Worm (Caenorhabditis elegans): ENCODE data around the gene srw-77.

The srw-77 gene

ce11 chrV:16617462-16617861 is 26.0 kb downstream of the srw-77 start, which contains the start of gene Y70C5A.4:
TSS of gene Y70C5A.4 (plus strand) at chrV:16617762.
- no peak for TF ChIP-seq nhr-21 (tag; optimal IDR thresholded peaks at IDR 0.05)
- TF ChIP-seq aly-2 (tag; optimal IDR thresholded peaks at IDR 0.05), result no peak
- no peak for TF ChIP-seq fos-1 (tag; optimal IDR thresholded peaks at IDR 0.05)
- no peak for TF ChIP-seq unc-39 (tag; optimal IDR thresholded peaks at IDR 0.05)
- no peak for TF ChIP-seq ceh-16 (tag; optimal IDR thresholded peaks at IDR 0.05)
- no peak for TF ChIP-seq nhr-11 (tag; optimal IDR thresholded peaks at IDR 0.05)

ce11 chrV:16610791-16611385 is 32.6 kb downstream of the srw-77 start, which contains the start of gene srw-54:
TSS of gene srw-54 (plus strand) at chrV:16611335.
- TF ChIP-seq fos-1 (tag; optimal IDR thresholded peaks at IDR 0.05) (peak; percentile 49), ceh-16 (tag; optimal IDR thresholded peaks at IDR 0.05) (no peak), nhr-23 (tag; optimal IDR thresholded peaks at IDR 0.05) (no peak), R02D3.7 (tag; optimal IDR thresholded peaks at IDR 0.05) (no peak), ztf-4 (tag; optimal IDR thresholded peaks at IDR 0.05) (no peak)

- no peak for TF ChIP-seq unc-39 (tag; optimal IDR thresholded peaks at IDR 0.05)
- peak; percentile 13 for TF ChIP-seq crh-2 (tag; optimal IDR thresholded peaks at IDR 0.05)
- no peak for TF ChIP-seq ceh-82 (tag; optimal IDR thresholded peaks at IDR 0.05)
- TF ChIP-seq fos-1 (tag; optimal IDR thresholded peaks at IDR 0.05), result peak; percentile 84
- TF ChIP-seq nhr-21 (tag; optimal IDR thresholded peaks at IDR 0.05), result no peak
- TF ChIP-seq zag-1 (tag; optimal IDR thresholded peaks at IDR 0.05), result no peak
- peak; percentile 10 for TF ChIP-seq sma-9 (GFP tag; optimal IDR thresholded peaks at IDR 0.05)
- no peak for TF ChIP-seq sma-9 (tag; optimal IDR thresholded peaks at IDR 0.05)
- no peak for TF ChIP-seq gmeb-1 (tag; optimal IDR thresholded peaks at IDR 0.05)
- TF ChIP-seq snpc-4 (tag; optimal IDR thresholded peaks at IDR 0.05), result no peak
These were observed 33.4 kb downstream of the srw-77 start for ce11 chrV:16610094-16610493.

ce11 chrV:16608478-16608877 is 35.0 kb downstream of the srw-77 start:
- TF ChIP-seq F13H6.1 (tag; optimal IDR thresholded peaks at IDR 0.05), result no peak
- TF ChIP-seq fos-1 (tag; optimal IDR thresholded peaks at IDR 0.05), result peak; percentile 24

- TF ChIP-seq mdl-1 (tag; optimal IDR thresholded peaks at IDR 0.05) (no peak), ztf-11 (tag; optimal IDR thresholded peaks at IDR 0.05) (no peak), ZK546.5 (tag; optimal IDR thresholded peaks at IDR 0.05) (no peak), sem-4 (tag; optimal IDR thresholded peaks at IDR 0.05) (no peak), alr-1 (tag; optimal IDR thresholded peaks at IDR 0.05) (no peak), lsy-2 (tag; optimal IDR thresholded peaks at IDR 0.05) (no peak), ztf-4 (tag; optimal IDR thresholded peaks at IDR 0.05) (no peak), unc-39 (tag; optimal IDR thresholded peaks at IDR 0.05) (no peak), nhr-77 (tag; optimal IDR thresholded peaks at IDR 0.05) (no peak), fos-1 (tag; optimal IDR thresholded peaks at IDR 0.05) (no peak), sma-3 (GFP tag; optimal IDR thresholded peaks at IDR 0.05) (no peak), dmd-4 (tag; optimal IDR thresholded peaks at IDR 0.05) (no peak)
These were observed 37.1 kb downstream of the srw-77 start, which contains the start of gene Y32B12C.1 for ce11 chrV:16606313-16606712. TSS of gene Y32B12C.1 (plus strand) at chrV:16606613.

- TF ChIP-seq fos-1 (tag; optimal IDR thresholded peaks at IDR 0.05) (peak; percentile 74), nhr-6 (tag; optimal IDR thresholded peaks at IDR 0.05) (no peak)
These were observed 38.0 kb downstream of the srw-77 start for ce11 chrV:16605463-16605862.

ce11 chrV:16604301-16604700 is 39.2 kb downstream of the srw-77 start:
- peak; percentile 18 for TF ChIP-seq fos-1 (tag; optimal IDR thresholded peaks at IDR 0.05)
- TF ChIP-seq lin-13 (GFP tag; optimal IDR thresholded peaks at IDR 0.05), result no peak
- no peak for TF ChIP-seq zag-1 (tag; optimal IDR thresholded peaks at IDR 0.05)
- TF ChIP-seq nhr-77 (tag; optimal IDR thresholded peaks at IDR 0.05), result no peak

- no peak for TF ChIP-seq nhr-10 (tag; optimal IDR thresholded peaks at IDR 0.05)
These were observed 40.4 kb downstream of the srw-77 start, which contains the start of gene T03E6.8 for ce11 chrV:16603102-16603501. TSS of gene T03E6.8 (minus strand) at chrV:16603202.

Data from whole organism, L2 larva.